Fruit fly (Drosophila melanogaster): ENCODE results near the gene CG32086.

The CG32086 gene

dm6 chr3L:11534391-11535246, 49.2 kb downstream of the CG32086 start (continued):
- TF ChIP-seq CG13287 (GFP tag; IDR thresholded peaks at IDR 0.05; ENCODE audit: partially characterized antibody) (peak; percentile 38; the same call in 1 of the 2 replicates), Abd-B (GFP tag; optimal IDR thresholded peaks at IDR 0.05) (no peak), CG18476 (GFP tag; optimal IDR thresholded peaks at IDR 0.05) (no peak), CG10462 (GFP tag; optimal IDR thresholded peaks at IDR 0.05) (no peak), ERR (GFP tag; optimal IDR thresholded peaks at IDR 0.05) (no peak), Doc3 (GFP tag; IDR thresholded peaks at IDR 0.05; ENCODE audit: partially characterized antibody) (0 out of 3 replicates have a peak, but pooled peaks have one; percentile 9), CG1233 (GFP tag; optimal IDR thresholded peaks at IDR 0.05) (peak; percentile 2), al (GFP tag; IDR thresholded peaks at IDR 0.05) (peak; percentile 47; the same call in 1 of the 2 replicates), jumu (GFP tag; optimal IDR thresholded peaks at IDR 0.05) (no peak), bigmax (GFP tag; optimal IDR thresholded peaks at IDR 0.05) (no peak), CG34224 (GFP tag; IDR thresholded peaks at IDR 0.05; ENCODE audit: partially characterized antibody) (peak; percentile 54; the same call in 2 of the 3 replicates), CG12071 (GFP tag; optimal IDR thresholded peaks at IDR 0.05) (no peak), Lim3 (GFP tag; IDR thresholded peaks at IDR 0.05) (no peak), Myb (GFP tag; optimal IDR thresholded peaks at IDR 0.05) (no peak), esg (GFP tag; conservative IDR thresholded peaks at IDR 0.05) (0 out of 2 replicates have a peak, but pooled peaks have one; percentile 13), Nf-YC (tag; optimal IDR thresholded peaks at IDR 0.05) (no peak), Ptx1 (GFP tag; IDR thresholded peaks at IDR 0.05) (peak; percentile 31; the same call in 1 of the 2 replicates), CG6254 (GFP tag; optimal IDR thresholded peaks at IDR 0.05) (no peak), prd (optimal IDR thresholded peaks at IDR 0.05) (no peak), prd (GFP tag; IDR thresholded peaks at IDR 0.05) (no peak), lov (optimal IDR thresholded peaks at IDR 0.05) (no peak), lov (GFP tag; IDR thresholded peaks at IDR 0.05) (no peak), CG8388 (GFP tag; optimal IDR thresholded peaks at IDR 0.05) (peak; percentile 23), Max (GFP tag; optimal IDR thresholded peaks at IDR 0.05) (no peak), Sox102F (GFP tag; optimal IDR thresholded peaks at IDR 0.05) (peak; percentile 55), HHEX (GFP tag; optimal IDR thresholded peaks at IDR 0.05) (no peak), CG17385 (GFP tag; optimal IDR thresholded peaks at IDR 0.05) (peak; percentile 33), Med (GFP tag) (peak; percentile 78), CG9215 (GFP tag; IDR thresholded peaks at IDR 0.05) (no peak), CG42726 (GFP tag; IDR thresholded peaks at IDR 0.05; ENCODE audit: partially characterized antibody) (0 out of 2 replicates have a peak, but pooled peaks have one; percentile 23), trem (tag; optimal IDR thresholded peaks at IDR 0.05) (no peak), cg (GFP tag; optimal IDR thresholded peaks at IDR 0.05) (peak; percentile 63), unc-4 (GFP tag; IDR thresholded peaks at IDR 0.05; ENCODE audit: partially characterized antibody) (peak; percentile 27; the same call in 1 of the 2 replicates), Six4 (GFP tag; optimal IDR thresholded peaks at IDR 0.05) (no peak), Aef1 (GFP tag; IDR thresholded peaks at IDR 0.05) (no peak), ci (GFP tag; IDR thresholded peaks at IDR 0.05) (peak; percentile 36; the same call in 2 of the 3 replicates), hbn (GFP tag; IDR thresholded peaks at IDR 0.05; ENCODE audit: partially characterized antibody) (peak; percentile 28; the same call in 1 of the 2 replicates), psq (GFP tag; optimal IDR thresholded peaks at IDR 0.05) (no peak), CG11093 (GFP tag; IDR thresholded peaks at IDR 0.05) (no peak), CG8765 (GFP tag; IDR thresholded peaks at IDR 0.05) (no peak), lilli (GFP tag; optimal IDR thresholded peaks at IDR 0.05) (no peak), CG13123 (GFP tag; optimal IDR thresholded peaks at IDR 0.05) (no peak), inv (GFP tag; IDR thresholded peaks at IDR 0.05; ENCODE audit: partially characterized antibody) (no peak), amos (GFP tag; IDR thresholded peaks at IDR 0.05; ENCODE audit: partially characterized antibody) (no peak; the same call in 1 of the 2 replicates), lmd (GFP tag; IDR thresholded peaks at IDR 0.05) (peak; percentile 48; the same call in 1 of the 2 replicates), Jarid2 (GFP tag; optimal IDR thresholded peaks at IDR 0.05) (peak; percentile 68), Adf1 (GFP tag; IDR thresholded peaks at IDR 0.05) (peak; percentile 85), CG7745 (tag; optimal IDR thresholded peaks at IDR 0.05) (no peak)
